Fruit fly (Drosophila melanogaster): Measurements from ENCODE around the gene CG31915.

The CG31915 gene

DNA sequence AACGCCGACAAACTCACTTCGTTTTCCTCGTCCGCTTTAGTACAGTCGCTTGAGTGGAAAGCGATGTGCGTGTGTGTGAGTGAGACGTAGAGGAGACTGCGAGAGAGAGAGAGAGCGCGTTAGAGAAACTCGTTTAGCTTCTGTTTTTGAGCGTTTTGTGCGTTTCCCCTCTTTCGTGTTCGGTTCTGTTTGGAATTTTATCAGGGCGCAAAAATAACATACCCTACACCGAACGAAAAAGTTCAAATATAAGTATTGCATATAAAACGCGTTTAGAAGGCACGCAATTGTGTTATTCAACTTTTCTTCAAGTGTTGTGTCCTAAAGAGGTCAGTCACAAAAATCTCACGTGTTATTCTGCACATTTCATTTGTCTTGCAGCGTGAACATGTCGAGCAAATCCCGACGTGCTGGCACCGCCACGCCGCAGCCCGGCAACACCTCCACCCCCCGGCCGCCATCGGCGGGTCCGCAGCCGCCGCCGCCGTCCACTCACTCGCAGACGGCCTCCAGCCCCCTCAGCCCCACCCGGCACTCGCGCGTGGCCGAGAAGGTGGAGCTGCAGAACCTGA lies 15.1 kb downstream of the CG31915 start:
- TF ChIP-seq CTCF (optimal IDR thresholded peaks at IDR 0.05) (no peak), CG8478 (optimal IDR thresholded peaks at IDR 0.05) (no peak)

DNA sequence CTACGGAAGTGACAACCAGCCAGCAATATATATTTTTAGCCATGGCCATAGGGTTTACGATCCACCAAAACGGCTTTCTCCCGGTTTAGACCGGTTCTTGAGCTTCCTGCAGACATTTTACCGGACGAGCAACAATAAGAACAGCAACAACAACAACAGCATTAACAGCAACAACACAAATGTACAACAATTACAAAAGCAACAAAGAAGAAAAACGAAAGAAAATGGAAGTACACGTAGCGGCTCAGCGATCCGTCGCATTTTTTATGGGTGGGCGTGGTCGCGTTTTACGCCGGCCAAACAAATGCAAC lies 18.2 kb downstream of the CG31915 start:
- TF ChIP-seq CG8478 (optimal IDR thresholded peaks at IDR 0.05) (no peak), CTCF (optimal IDR thresholded peaks at IDR 0.05) (no peak)

- TF ChIP-seq CTCF (optimal IDR thresholded peaks at IDR 0.05) (no peak), CG8478 (optimal IDR thresholded peaks at IDR 0.05) (no peak)
Measured at dm6 chr2L:5546518-5547287, 18.8 kb downstream of the CG31915 start, which contains the start of gene Oscillin. Gene Oscillin, plus strand, starts transcription at chr2L:5547086.

DNA sequence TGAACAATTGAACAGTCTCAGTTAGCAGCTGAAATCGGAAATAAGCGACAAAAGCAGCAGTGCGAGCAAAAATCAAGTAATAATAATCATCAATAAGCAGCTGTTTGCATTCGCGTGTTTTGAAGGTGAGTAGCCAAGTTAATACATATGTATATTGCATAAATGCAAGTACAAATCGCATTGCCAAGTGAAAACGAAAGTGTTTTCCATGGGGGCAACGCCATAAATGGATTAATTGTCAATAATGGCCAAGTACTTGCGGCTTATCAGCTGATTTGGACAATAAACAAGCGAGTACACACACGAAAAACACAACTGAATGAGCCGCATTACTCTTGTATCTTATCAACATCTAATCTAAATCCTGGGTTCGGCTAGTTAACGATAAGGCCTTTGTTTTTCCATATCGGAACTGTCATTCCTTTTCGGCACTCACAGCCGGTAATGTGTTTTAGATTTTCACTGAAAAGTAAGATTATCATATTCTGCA lies 19.4 kb downstream of the CG31915 start:
- TF ChIP-seq CTCF (optimal IDR thresholded peaks at IDR 0.05) (no peak), CG8478 (optimal IDR thresholded peaks at IDR 0.05) (no peak)

- TF ChIP-seq CG8478 (optimal IDR thresholded peaks at IDR 0.05): no peak
- TF ChIP-seq CTCF (optimal IDR thresholded peaks at IDR 0.05): no peak
Measured at dm6 chr2L:5550735-5551134, 22.8 kb downstream of the CG31915 start, which contains the start of gene CG14014. Gene CG14014, minus strand, starts transcription at chr2L:5550835.

DNA sequence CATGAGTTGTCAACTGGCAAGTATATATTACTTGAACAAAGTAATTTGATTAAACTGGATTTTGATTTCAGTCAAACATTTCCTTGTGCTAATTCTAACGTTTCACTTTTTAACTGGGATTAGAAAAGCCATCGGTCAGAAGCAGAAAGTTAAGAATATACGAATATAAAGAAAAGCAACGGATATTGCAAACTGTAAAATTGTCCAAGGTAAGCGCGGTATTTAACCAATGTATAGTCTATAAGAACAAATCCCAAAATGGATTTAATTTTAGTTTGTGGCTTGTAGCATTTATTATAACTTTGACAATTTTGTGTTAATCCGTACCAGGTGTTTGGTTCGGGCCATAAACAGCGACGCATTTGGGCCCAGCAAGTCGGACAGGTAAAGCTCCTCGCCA lies 23.6 kb downstream of the CG31915 start, which contains the start of gene CG18269:
CG18269 (plus strand) TSS at position 301 of the 400 bp plus-strand sequence.
- no peak for TF ChIP-seq CTCF (optimal IDR thresholded peaks at IDR 0.05)
- no peak for TF ChIP-seq CG8478 (optimal IDR thresholded peaks at IDR 0.05)

dm6 chr2L:5553750-5554149 lies 25.8 kb downstream of the CG31915 start, which contains the start of the genes CG14013 and CG14017:
Gene CG14013, minus strand, starts transcription at chr2L:5553850.
Gene CG14017, plus strand, starts transcription at chr2L:5553897.
- no peak for TF ChIP-seq CTCF (optimal IDR thresholded peaks at IDR 0.05)
- no peak for TF ChIP-seq CG8478 (optimal IDR thresholded peaks at IDR 0.05)

dm6 chr2L:5554818-5555217 lies 26.9 kb downstream of the CG31915 start, which contains the start of gene GluRIIA:
Gene GluRIIA, plus strand, starts transcription at chr2L:5555072.
- TF ChIP-seq CTCF (optimal IDR thresholded peaks at IDR 0.05) (no peak), CG8478 (optimal IDR thresholded peaks at IDR 0.05) (no peak)

DNA sequence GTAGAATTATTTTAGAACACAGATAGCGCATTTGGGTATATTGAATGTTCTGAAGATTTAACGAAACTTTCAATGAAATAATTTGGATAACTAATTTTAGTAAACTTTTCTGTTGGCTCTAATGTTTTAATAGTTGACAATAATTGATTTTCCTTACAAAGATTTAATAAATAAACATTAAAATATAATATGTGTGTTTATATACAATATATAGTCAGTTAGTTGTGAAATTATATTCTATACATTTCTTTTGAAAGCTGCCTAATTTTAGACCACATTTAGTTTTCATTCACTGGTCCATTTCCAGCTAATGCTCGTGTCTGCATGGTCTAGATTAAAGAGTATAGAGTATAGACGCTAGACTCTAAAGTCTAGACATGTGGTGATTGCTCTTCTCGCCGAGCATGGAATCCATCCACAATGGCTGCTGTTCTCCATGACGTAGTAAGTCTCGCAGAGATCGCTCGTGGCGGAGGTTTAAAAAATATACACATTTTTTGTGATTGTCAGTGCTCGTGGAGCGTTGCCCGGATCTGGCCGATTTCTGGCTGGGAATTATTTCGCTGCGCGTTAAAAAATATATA lies 31.0 kb downstream of the CG31915 start, which contains the start of gene GluRIIB:
GluRIIB (plus strand) TSS at position 534 of the 584 bp plus-strand sequence.
- TF ChIP-seq CG8478 (optimal IDR thresholded peaks at IDR 0.05) (no peak), CTCF (optimal IDR thresholded peaks at IDR 0.05) (no peak)

DNA sequence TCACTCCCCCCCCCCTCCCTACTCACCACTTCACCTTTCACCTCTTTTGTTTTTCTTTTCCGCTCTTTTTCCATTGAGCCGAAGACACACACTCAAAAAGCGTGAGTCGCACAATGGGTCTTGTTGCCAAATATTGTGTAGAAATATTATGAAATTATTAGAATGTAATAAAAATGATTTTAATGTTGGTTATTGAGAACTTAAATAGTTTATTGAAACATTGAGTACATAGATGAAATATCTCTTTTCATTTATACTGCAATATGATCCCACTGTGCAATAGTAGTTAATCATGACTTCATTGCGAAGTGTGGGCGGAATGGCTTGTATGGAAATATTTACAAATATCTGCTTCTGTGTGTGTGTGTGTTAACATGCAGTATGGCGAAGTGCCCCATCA lies 39.2 kb downstream of the CG31915 start:
- TF ChIP-seq CTCF (optimal IDR thresholded peaks at IDR 0.05) (no peak), CG8478 (optimal IDR thresholded peaks at IDR 0.05) (no peak)

DNA sequence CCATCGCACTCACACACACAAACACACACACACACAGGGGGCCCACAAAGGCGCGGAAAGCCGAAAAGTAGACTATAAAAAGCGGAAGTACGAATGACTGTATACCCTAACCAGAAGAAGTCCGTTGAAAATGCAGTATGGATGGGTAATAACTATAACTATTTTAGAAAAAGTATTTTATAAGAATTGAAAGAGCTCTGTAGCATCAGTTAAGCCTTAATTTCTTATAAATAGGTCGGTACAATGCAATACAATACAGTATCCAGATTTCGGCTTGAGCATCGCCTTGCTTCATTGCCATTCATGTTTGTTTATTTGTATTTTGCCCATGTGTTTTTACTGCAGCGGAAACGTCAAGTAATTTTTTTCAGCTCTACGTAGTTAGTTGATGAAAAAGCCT lies 41.6 kb downstream of the CG31915 start:
- TF ChIP-seq CG8478 (optimal IDR thresholded peaks at IDR 0.05): no peak
- no peak for TF ChIP-seq CTCF (optimal IDR thresholded peaks at IDR 0.05)
